Worm (Caenorhabditis elegans): ENCODE data around the gene C31B8.12.

- TF ChIP-seq ceh-28 (tag; optimal IDR thresholded peaks at IDR 0.05) (no peak), nhr-6 (tag; optimal IDR thresholded peaks at IDR 0.05) (no peak), Y75B8A.6 (GFP tag; IDR thresholded peaks at IDR 0.05) (no peak), lin-1 (GFP tag; IDR thresholded peaks at IDR 0.05) (no peak), skn-1 (tag; optimal IDR thresholded peaks at IDR 0.05) (no peak), egl-27 (tag; optimal IDR thresholded peaks at IDR 0.05) (no peak), Y48G9A.11 (GFP tag; IDR thresholded peaks at IDR 0.05) (no peak), hlh-11 (tag; optimal IDR thresholded peaks at IDR 0.05) (no peak), daf-8 (GFP tag; IDR thresholded peaks at IDR 0.05) (no peak)
Observed at ce11 chrV:2976287-2976686, 48.8 kb upstream of the C31B8.12 start, which contains the start of gene srw-124.
